Worm (Caenorhabditis elegans) whole organism, L2 larva: ENCODE measurements around the gene endu-2.
A peak's percentile ranks its signal among the peaks of the same experiment; 100 is the strongest.

Source experiments
- F13H6.1 ChIP-seq: sonication (generic microtip); optimal IDR thresholded peaks from 2 replicates; lab custom pipeline; 2016; ENCODE audit warnings: missing genetic modification characterization, missing compliant biosample characterization
- blmp-1 ChIP-seq: sonication (generic microtip); optimal IDR thresholded peaks from 2 replicates; lab custom pipeline; 2017; ENCODE audit warnings: missing genetic modification characterization, mild to moderate bottlenecking, missing compliant biosample characterization, antibody characterized with exemption, moderate library complexity; ENCODE audit not compliant: insufficient read depth
- ceh-82 ChIP-seq: fragments of 150-350 bp; optimal IDR thresholded peaks from 2 replicates; lab custom pipeline; 2014; ENCODE audit warnings: missing biosample characterization, missing genetic modification characterization
- dmd-4 ChIP-seq: sonication (generic microtip); optimal IDR thresholded peaks from 2 replicates; lab custom pipeline; 2017; ENCODE audit warnings: missing biosample characterization, missing genetic modification characterization
- egl-27 ChIP-seq: sonication (generic microtip); optimal IDR thresholded peaks from 3 replicates; lab custom pipeline; 2017; ENCODE audit warnings: missing biosample characterization, missing genetic modification reagents, missing genetic modification characterization
- elt-1 ChIP-seq: fragments of 150-350 bp; optimal IDR thresholded peaks from 2 replicates; lab custom pipeline; 2014; ENCODE audit warnings: missing biosample characterization, missing genetic modification characterization
- elt-3 ChIP-seq: sonication (generic microtip); optimal IDR thresholded peaks from 2 replicates; lab custom pipeline; 2017; ENCODE audit warnings: missing biosample characterization, missing genetic modification characterization
- lin-11 ChIP-seq: fragments of 150-350 bp; sonication (generic microtip); optimal IDR thresholded peaks from 2 replicates; lab custom pipeline; 2014; ENCODE audit warnings: missing biosample characterization, missing genetic modification characterization, inconsistent platforms, mixed read lengths
- lin-13 ChIP-seq: fragments of 150-350 bp; optimal IDR thresholded peaks from 2 replicates; lab custom pipeline; 2014; ENCODE audit warnings: missing biosample characterization, missing genetic modification reagents, missing genetic modification characterization
- lin-39 ChIP-seq: fragments of 150-350 bp; optimal IDR thresholded peaks from 2 replicates; lab custom pipeline; 2014; ENCODE audit warnings: missing biosample characterization, missing genetic modification reagents, missing genetic modification characterization
- lsy-2 ChIP-seq, 2 experiments: fragments of 150-350 bp in 1 of 2; sonication (generic microtip) in 1 of 2; optimal IDR thresholded peaks; 2 replicates each; lab custom pipeline; 2014 to 2017; ENCODE audit warnings: missing biosample characterization in 2 of 2, missing genetic modification characterization in 2 of 2
- mab-5 ChIP-seq: fragments of 150-350 bp; optimal IDR thresholded peaks from 2 replicates; lab custom pipeline; 2014; ENCODE audit warnings: missing biosample characterization, missing genetic modification characterization
- mbf-1 ChIP-seq: sonication (generic microtip); optimal IDR thresholded peaks from 2 replicates; lab custom pipeline; 2017; ENCODE audit warnings: missing biosample characterization, missing genetic modification characterization
- mdl-1 ChIP-seq, 2 experiments: fragments of 150-350 bp in 1 of 2; sonication (generic microtip) in 1 of 2; optimal IDR thresholded peaks; 2 replicates each; lab custom pipeline; 2017; ENCODE audit warnings: missing biosample characterization in 2 of 2, missing genetic modification characterization in 2 of 2
- nhr-10 ChIP-seq: sonication (generic microtip); optimal IDR thresholded peaks from 2 replicates; lab custom pipeline; 2017; ENCODE audit warnings: missing biosample characterization, missing genetic modification characterization
- nhr-11 ChIP-seq: fragments of 150-350 bp; optimal IDR thresholded peaks from 2 replicates; lab custom pipeline; 2014; ENCODE audit warnings: missing biosample characterization, missing genetic modification characterization
- nhr-129 ChIP-seq: fragments of 150-350 bp; optimal IDR thresholded peaks from 2 replicates; lab custom pipeline; 2014; ENCODE audit warnings: missing biosample characterization, missing genetic modification characterization
- nhr-23 ChIP-seq: fragments of 150-350 bp; optimal IDR thresholded peaks from 2 replicates; lab custom pipeline; 2014; ENCODE audit warnings: missing biosample characterization, missing genetic modification reagents, missing genetic modification characterization
- nhr-237 ChIP-seq: fragments of 150-350 bp; optimal IDR thresholded peaks from 2 replicates; lab custom pipeline; 2014; ENCODE audit warnings: missing biosample characterization, missing genetic modification characterization
- nhr-25 ChIP-seq: fragments of 150-350 bp; sonication (generic microtip); optimal IDR thresholded peaks from 3 replicates; lab custom pipeline; 2014; ENCODE audit warnings: missing biosample characterization, missing genetic modification characterization
- nhr-6 ChIP-seq: fragments of 150-350 bp; optimal IDR thresholded peaks from 2 replicates; lab custom pipeline; 2014; ENCODE audit warnings: missing biosample characterization, missing genetic modification characterization
- peb-1 ChIP-seq: fragments of 150-350 bp; optimal IDR thresholded peaks from 2 replicates; lab custom pipeline; 2014; ENCODE audit warnings: missing biosample characterization, missing genetic modification characterization
- sma-3 ChIP-seq: sonication (generic microtip); optimal IDR thresholded peaks from 2 replicates; lab custom pipeline; 2016; ENCODE audit warnings: missing genetic modification reagents, missing genetic modification characterization, missing compliant biosample characterization
- sma-9 ChIP-seq, 2 experiments: fragments of 150-350 bp in 1 of 2; sonication (generic microtip) in 1 of 2; optimal IDR thresholded peaks; 2 replicates each; lab custom pipeline; 2014 to 2016; ENCODE audit warnings: missing genetic modification characterization in 2 of 2, mild to moderate bottlenecking in 1 of 2, missing biosample characterization in 1 of 2, missing compliant biosample characterization in 1 of 2, missing genetic modification reagents in 1 of 2, moderate library complexity in 1 of 2
- unc-39 ChIP-seq: fragments of 150-350 bp; optimal IDR thresholded peaks from 2 replicates; lab custom pipeline; 2014; ENCODE audit warnings: missing biosample characterization, missing genetic modification characterization
- unc-55 ChIP-seq: fragments of 150-350 bp; sonication (generic microtip); optimal IDR thresholded peaks from 3 replicates; lab custom pipeline; 2014; ENCODE audit warnings: missing biosample characterization, missing genetic modification reagents, missing genetic modification characterization
- unc-62 ChIP-seq: fragments of 150-350 bp; optimal IDR thresholded peaks from 2 replicates; lab custom pipeline; 2014; ENCODE audit warnings: missing biosample characterization, missing genetic modification reagents, missing genetic modification characterization
- ztf-11 ChIP-seq: sonication (generic microtip); optimal IDR thresholded peaks from 2 replicates; lab custom pipeline; 2017; ENCODE audit warnings: missing biosample characterization, missing genetic modification characterization

Gene endu-2

ce11 chrX:8255433-8255832, 13.3 kb downstream of the endu-2 start:
- TF ChIP-seq blmp-1 = peak; percentile 93
- no peak for TF ChIP-seq mdl-1 (tag; optimal IDR thresholded peaks at IDR 0.05; lab: Kevin White, UChicago)
- peak; percentile 64 for TF ChIP-seq nhr-25 (tag; lab: Kevin White, UChicago)
- peak; percentile 7 for TF ChIP-seq sma-9 (GFP tag; optimal IDR thresholded peaks at IDR 0.05; lab: Kevin White, UChicago)
- TF ChIP-seq sma-9 (tag; optimal IDR thresholded peaks at IDR 0.05; lab: Kevin White, UChicago) = no peak

ce11 chrX:8257687-8258086, 15.6 kb downstream of the endu-2 start:
- no peak for TF ChIP-seq lsy-2 (tag; optimal IDR thresholded peaks at IDR 0.05; lab: Kevin White, UChicago)
- TF ChIP-seq sma-3 (GFP tag; lab: Kevin White, UChicago) = no peak
- no peak for TF ChIP-seq nhr-25 (tag; lab: Kevin White, UChicago)
- peak; percentile 62 for TF ChIP-seq nhr-129
- TF ChIP-seq ceh-82 (tag; lab: Kevin White, UChicago) = no peak
- no peak for TF ChIP-seq ztf-11 (tag; lab: Kevin White, UChicago)
- TF ChIP-seq, all 48 proteins: peak for 1

- TF ChIP-seq nhr-25 (tag; lab: Kevin White, UChicago) = no peak
Measured at ce11 chrX:8261125-8261684, 19.1 kb downstream of the endu-2 start, which contains the start of gene M60.7. Gene M60.7 (minus strand): TSS chrX:8261175.

ce11 chrX:8262734-8263133, 20.6 kb downstream of the endu-2 start:
- TF ChIP-seq nhr-11 (tag; lab: Kevin White, UChicago) (no peak), elt-1 (no peak), nhr-129 (peak; percentile 38), nhr-6 (tag; lab: Kevin White, UChicago) (no peak)

- TF ChIP-seq nhr-237 (tag; lab: Kevin White, UChicago) = no peak
- TF ChIP-seq unc-62 = no peak
- no peak for TF ChIP-seq egl-27 (tag; lab: Kevin White, UChicago)
- no peak for TF ChIP-seq peb-1
- no peak for TF ChIP-seq blmp-1
- no peak for TF ChIP-seq unc-55 (GFP tag; lab: Kevin White, UChicago)
- TF ChIP-seq elt-3 (tag; lab: Kevin White, UChicago) = no peak
Measured at ce11 chrX:8268083-8268482, 26.0 kb downstream of the endu-2 start.

ce11 chrX:8270971-8271553, 29.0 kb downstream of the endu-2 start, which contains the start of gene cutl-29:
Gene cutl-29 (minus strand): TSS chrX:8271021.
- TF ChIP-seq elt-1 (no peak), sma-9 (GFP tag; optimal IDR thresholded peaks at IDR 0.05; lab: Kevin White, UChicago) (no peak), sma-9 (tag; optimal IDR thresholded peaks at IDR 0.05; lab: Kevin White, UChicago) (no peak), F13H6.1 (tag; lab: Kevin White, UChicago) (no peak), nhr-129 (no peak), lin-13 (GFP tag; lab: Kevin White, UChicago) (no peak), mbf-1 (tag; lab: Kevin White, UChicago) (no peak), dmd-4 (tag; lab: Kevin White, UChicago) (no peak), lsy-2 (tag; optimal IDR thresholded peaks at IDR 0.05; lab: Kevin White, UChicago) (no peak), nhr-10 (tag; lab: Kevin White, UChicago) (no peak), nhr-237 (tag; lab: Kevin White, UChicago) (no peak), ztf-11 (tag; lab: Kevin White, UChicago) (no peak), nhr-23 (tag; lab: Kevin White, UChicago) (no peak), mab-5 (tag; lab: Kevin White, UChicago) (no peak), mdl-1 (tag; optimal IDR thresholded peaks at IDR 0.05; lab: Kevin White, UChicago) (no peak), lin-11 (tag; lab: Kevin White, UChicago) (no peak), unc-39 (tag; lab: Kevin White, UChicago) (no peak), lin-39 (tag; lab: Kevin White, UChicago) (no peak)
- TF ChIP-seq, all 48 proteins: peak for 0
